Worm (Caenorhabditis elegans): ENCODE measurements around the gene F26H11.4.

The F26H11.4 gene

DNA sequence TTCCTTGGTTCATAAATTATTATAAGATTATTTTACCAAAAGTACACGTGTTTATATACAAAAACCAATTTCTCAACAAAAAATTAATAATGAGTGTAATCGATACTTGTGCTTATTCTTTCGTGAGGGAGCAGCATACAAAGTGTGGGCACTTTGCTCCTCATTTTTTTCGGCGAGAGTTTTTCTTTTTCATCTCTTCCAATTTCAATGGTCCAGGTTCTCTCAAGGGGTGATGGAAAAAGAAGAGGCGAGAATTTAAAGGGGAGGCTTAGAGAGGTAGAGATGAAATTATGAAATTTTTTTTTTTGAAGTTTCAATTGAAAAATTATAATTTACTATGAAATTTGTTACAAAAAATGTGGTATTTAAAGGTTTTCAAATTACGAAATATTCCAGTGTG lies 8.6 kb downstream of the F26H11.4 start:
- TF ChIP-seq snpc-1.3 (tag; optimal IDR thresholded peaks at IDR 0.05; ENCODE audit: insufficient read depth) (no peak), pha-4 (tag; optimal IDR thresholded peaks at IDR 0.05) (no peak), T26A5.8 (tag; optimal IDR thresholded peaks at IDR 0.05) (no peak), ama-1 (optimal IDR thresholded peaks at IDR 0.05) (no peak), ama-1 (GFP tag; optimal IDR thresholded peaks at IDR 0.05) (no peak), madf-3 (GFP tag; IDR thresholded peaks at IDR 0.05) (no peak), ztf-18 (tag; optimal IDR thresholded peaks at IDR 0.05) (no peak), dpff-1 (tag; optimal IDR thresholded peaks at IDR 0.05) (no peak), athp-1 (tag; optimal IDR thresholded peaks at IDR 0.05) (no peak), lin-26 (GFP tag; IDR thresholded peaks at IDR 0.05) (no peak), egl-44 (GFP tag; IDR thresholded peaks at IDR 0.05) (no peak), zfh-2 (GFP tag; conservative IDR thresholded peaks at IDR 0.05) (no peak), Y56A3A.18 (GFP tag; IDR thresholded peaks at IDR 0.05) (no peak), lir-1 (GFP tag; conservative IDR thresholded peaks at IDR 0.05) (no peak)

DNA sequence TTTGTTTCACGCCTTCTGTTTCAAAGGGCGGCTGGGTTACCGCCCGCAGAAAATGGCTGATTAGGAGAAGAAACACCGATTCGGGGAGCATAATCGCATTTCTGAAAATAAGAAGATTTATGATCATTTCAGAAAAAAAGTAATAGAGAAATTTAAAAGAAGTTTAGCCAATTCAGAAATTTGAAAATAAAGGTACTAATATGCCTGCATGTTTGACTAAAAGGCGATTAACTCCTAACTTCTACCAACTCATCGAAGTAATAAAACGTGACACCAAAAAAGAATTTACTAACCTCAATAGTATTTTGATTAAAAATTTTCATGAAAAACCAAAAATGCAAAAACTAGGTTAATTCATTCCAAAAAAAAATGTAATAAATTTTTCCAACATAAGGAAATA lies 16.4 kb downstream of the F26H11.4 start, which contains the start of gene plx-2:
TSS of gene plx-2 (minus strand) at position 101 of the 400 bp plus-strand sequence.
- TF ChIP-seq attf-6 (GFP tag; IDR thresholded peaks at IDR 0.05) = no peak
- TF ChIP-seq hlh-26 (GFP tag; conservative IDR thresholded peaks at IDR 0.05) = no peak
- no peak for TF ChIP-seq akir-1 (GFP tag; optimal IDR thresholded peaks at IDR 0.05)
- TF ChIP-seq him-1 (tag; optimal IDR thresholded peaks at IDR 0.05) = no peak
- no peak for TF ChIP-seq pbrm-1 (GFP tag; IDR thresholded peaks at IDR 0.05)
- TF ChIP-seq Y56A3A.18 (GFP tag; IDR thresholded peaks at IDR 0.05) = no peak
- no peak for TF ChIP-seq rec-8 (tag; optimal IDR thresholded peaks at IDR 0.05)
- TF ChIP-seq attf-5 (GFP tag; optimal IDR thresholded peaks at IDR 0.05) = no peak
- TF ChIP-seq ccch-3 (GFP tag; optimal IDR thresholded peaks at IDR 0.05) = no peak
- no peak for TF ChIP-seq nhr-120 (GFP tag; IDR thresholded peaks at IDR 0.05)
- no peak for TF ChIP-seq nhr-179 (tag; optimal IDR thresholded peaks at IDR 0.05)
- TF ChIP-seq nhr-27 (tag; optimal IDR thresholded peaks at IDR 0.05) = no peak
- no peak for TF ChIP-seq zim-3 (tag; optimal IDR thresholded peaks at IDR 0.05)
- no peak for TF ChIP-seq fkh-3 (tag; optimal IDR thresholded peaks at IDR 0.05)
- TF ChIP-seq ztf-3 (GFP tag; optimal IDR thresholded peaks at IDR 0.05) = no peak

ce11 chrII:14427714-14428113 lies 19.3 kb downstream of the F26H11.4 start:
- no peak for TF ChIP-seq C17E4.6 (GFP tag; IDR thresholded peaks at IDR 0.05)
- TF ChIP-seq T07F8.4 (tag; optimal IDR thresholded peaks at IDR 0.05) = no peak
- no peak for TF ChIP-seq nhr-90 (tag; optimal IDR thresholded peaks at IDR 0.05)
- TF ChIP-seq lsy-27 (tag; optimal IDR thresholded peaks at IDR 0.05; ENCODE audit: borderline replicate concordance, insufficient read depth) = no peak
- TF ChIP-seq fkh-3 (tag; optimal IDR thresholded peaks at IDR 0.05) = no peak
- no peak for TF ChIP-seq F37B4.10 (GFP tag; IDR thresholded peaks at IDR 0.05)
- no peak for TF ChIP-seq B0261.1 (tag; optimal IDR thresholded peaks at IDR 0.05)
- no peak for TF ChIP-seq repo-1 (tag; optimal IDR thresholded peaks at IDR 0.05)
- TF ChIP-seq efl-1 (GFP tag; optimal IDR thresholded peaks at IDR 0.05) = no peak
- TF ChIP-seq ZK185.1 (tag; optimal IDR thresholded peaks at IDR 0.05; ENCODE audit: poor library complexity, severe bottlenecking) = no peak

Data from whole organism, young adult.